Fruit fly (Drosophila melanogaster) whole organism, adult: Measurements from ENCODE around the gene Rab39.

Experiments used
- CG11617 ChIP-seq: fragments of 200-800 bp; sonication (Bioruptor generic); optimal IDR thresholded peaks from 2 replicates; lab custom pipeline; 2017; ENCODE audit warnings: mild to moderate bottlenecking, missing biosample characterization, missing genetic modification reagents, missing genetic modification characterization
- CG12768 ChIP-seq: fragments of 200-800 bp; sonication (Bioruptor generic); optimal IDR thresholded peaks from 2 replicates; lab custom pipeline; 2017; ENCODE audit warnings: missing biosample characterization, missing genetic modification characterization, mild to moderate bottlenecking, moderate library complexity, missing genetic modification reagents
- CG14711 ChIP-seq: fragments of 200-800 bp; sonication (Bioruptor generic); optimal IDR thresholded peaks from 2 replicates; lab custom pipeline; 2018; ENCODE audit warnings: missing biosample characterization, mild to moderate bottlenecking, missing genetic modification characterization, moderate library complexity
- CG1620 ChIP-seq: fragments of 200-800 bp; sonication (Bioruptor generic); optimal IDR thresholded peaks from 2 replicates; lab custom pipeline; 2016; ENCODE audit warnings: missing biosample characterization, missing genetic modification characterization
- CG33017 ChIP-seq: fragments of 200-800 bp; sonication (Bioruptor generic); optimal IDR thresholded peaks from 2 replicates; lab custom pipeline; 2018; ENCODE audit warnings: missing biosample characterization, mild to moderate bottlenecking, missing genetic modification characterization, moderate library complexity
- CG5204 ChIP-seq: fragments of 200-800 bp; sonication (Bioruptor generic); optimal IDR thresholded peaks from 2 replicates; lab custom pipeline; 2016; ENCODE audit warnings: missing biosample characterization, missing genetic modification characterization
- CG7045 ChIP-seq: fragments of 200-800 bp; sonication (Bioruptor generic); optimal IDR thresholded peaks from 2 replicates; lab custom pipeline; 2017; ENCODE audit warnings: missing biosample characterization, mild to moderate bottlenecking, missing genetic modification characterization
- CG7101 ChIP-seq: fragments of 200-800 bp; sonication (Bioruptor generic); optimal IDR thresholded peaks from 2 replicates; lab custom pipeline; 2018; ENCODE audit warnings: missing biosample characterization, mild to moderate bottlenecking, missing genetic modification characterization, moderate library complexity
- Clk ChIP-seq: fragments of 200-800 bp; sonication (Bioruptor generic); optimal IDR thresholded peaks from 2 replicates; lab custom pipeline; 2017; ENCODE audit warnings: missing biosample characterization, missing genetic modification characterization
- Crg-1 ChIP-seq: fragments of 200-800 bp; sonication (Bioruptor generic); optimal IDR thresholded peaks from 2 replicates; lab custom pipeline; 2016; ENCODE audit warnings: missing biosample characterization, missing genetic modification characterization
- Hr96 ChIP-seq: fragments of 200-800 bp; sonication (Bioruptor generic); optimal IDR thresholded peaks from 2 replicates; lab custom pipeline; 2016; ENCODE audit warnings: missing biosample characterization, missing genetic modification characterization
- Mnt ChIP-seq: fragments of 200-800 bp; sonication (Bioruptor generic); optimal IDR thresholded peaks from 2 replicates; lab custom pipeline; 2016; ENCODE audit warnings: missing biosample characterization, mild to moderate bottlenecking, missing genetic modification characterization
- bab1 ChIP-seq: fragments of 200-800 bp; sonication (Bioruptor generic); optimal IDR thresholded peaks from 3 replicates; lab custom pipeline; 2019; ENCODE audit warnings: missing biosample characterization, mild to moderate bottlenecking, missing genetic modification characterization, moderate library complexity
- cic ChIP-seq: fragments of 200-800 bp; sonication (Bioruptor generic); optimal IDR thresholded peaks from 2 replicates; lab custom pipeline; 2017; ENCODE audit warnings: missing biosample characterization, mild to moderate bottlenecking, missing genetic modification characterization, moderate library complexity
- cnc ChIP-seq, 2 experiments: fragments of >200 bp; optimal IDR thresholded peaks; 2 replicates each; lab custom pipeline; 2017
- kay ChIP-seq: fragments of 200-800 bp; sonication (Bioruptor generic); peaks from one replicate; lab custom pipeline; 2016; ENCODE audit warnings: missing biosample characterization, missing genetic modification characterization, borderline replicate concordance
- ovo ChIP-seq: fragments of 200-800 bp; sonication (Bioruptor generic); optimal IDR thresholded peaks from 2 replicates; lab custom pipeline; 2016; ENCODE audit warnings: missing biosample characterization, missing genetic modification characterization
- pad ChIP-seq: fragments of 200-800 bp; sonication (Bioruptor generic); optimal IDR thresholded peaks from 3 replicates; lab custom pipeline; 2017; ENCODE audit warnings: missing biosample characterization, missing genetic modification characterization, mild to moderate bottlenecking, moderate library complexity, missing genetic modification reagents
- tj ChIP-seq: fragments of 200-800 bp; sonication (Bioruptor generic); optimal IDR thresholded peaks from 3 replicates; lab custom pipeline; 2017; ENCODE audit warnings: missing biosample characterization, mild to moderate bottlenecking, missing genetic modification characterization, moderate library complexity
- toe ChIP-seq: fragments of 200-800 bp; sonication (Bioruptor generic); optimal IDR thresholded peaks from 2 replicates; lab custom pipeline; 2016; ENCODE audit warnings: missing biosample characterization, missing genetic modification characterization

Gene Rab39

dm6 chrX:7700239-7700793 is 34.4 kb upstream of the Rab39 start:
- TF ChIP-seq CG7045 (GFP tag; lab: Kevin White, UChicago) (peak; percentile 84), Clk (GFP tag; lab: Kevin White, UChicago) (peak; percentile 83), CG33017 (tag; lab: Kevin White, UChicago) (peak; percentile 89), Mnt (GFP tag; lab: Kevin White, UChicago) (peak; percentile 81), CG12768 (GFP tag; lab: Kevin White, UChicago) (peak; percentile 91), CG5204 (peak; percentile 91), ovo (GFP tag; lab: Kevin White, UChicago) (peak; percentile 12), cic (GFP tag; lab: Kevin White, UChicago) (peak; percentile 48), CG14711 (tag; lab: Kevin White, UChicago) (peak; percentile 90), CG7101 (tag; lab: Kevin White, UChicago) (peak; percentile 95), CG11617 (GFP tag; lab: Kevin White, UChicago) (peak; percentile 52), cnc (optimal IDR thresholded peaks at IDR 0.05; lab: Kevin White, UChicago) (no peak), Crg-1 (peak; percentile 86), toe (GFP tag; lab: Kevin White, UChicago) (peak; percentile 84), pad (GFP tag; lab: Kevin White, UChicago) (peak; percentile 84), tj (GFP tag; lab: Kevin White, UChicago) (peak; percentile 74), bab1 (GFP tag; lab: Kevin White, UChicago) (peak; percentile 87), kay (GFP tag; lab: Kevin White, UChicago) (no peak), Hr96 (GFP tag; lab: Kevin White, UChicago) (peak; percentile 82), CG1620 (peak; percentile 90)

- TF ChIP-seq CG7101 (tag; lab: Kevin White, UChicago) (peak; percentile 69), CG7045 (GFP tag; lab: Kevin White, UChicago) (no peak), cic (GFP tag; lab: Kevin White, UChicago) (peak; percentile 16), CG11617 (GFP tag; lab: Kevin White, UChicago) (peak; percentile 10), cnc (optimal IDR thresholded peaks at IDR 0.05; lab: Kevin White, UChicago) (no peak), Crg-1 (no peak), CG1620 (peak; percentile 20), tj (GFP tag; lab: Kevin White, UChicago) (peak; percentile 26), CG12768 (GFP tag; lab: Kevin White, UChicago) (peak; percentile 31), Hr96 (GFP tag; lab: Kevin White, UChicago) (no peak), Mnt (GFP tag; lab: Kevin White, UChicago) (peak; percentile 15), bab1 (GFP tag; lab: Kevin White, UChicago) (no peak), pad (GFP tag; lab: Kevin White, UChicago) (peak; percentile 41), ovo (GFP tag; lab: Kevin White, UChicago) (peak; percentile 21), CG5204 (no peak), CG14711 (tag; lab: Kevin White, UChicago) (peak; percentile 40), CG33017 (tag; lab: Kevin White, UChicago) (peak; percentile 43), kay (GFP tag; lab: Kevin White, UChicago) (no peak), Clk (GFP tag; lab: Kevin White, UChicago) (no peak), toe (GFP tag; lab: Kevin White, UChicago) (no peak)
These were observed 33.2 kb upstream of the Rab39 start for dm6 chrX:7701282-7702078.

DNA sequence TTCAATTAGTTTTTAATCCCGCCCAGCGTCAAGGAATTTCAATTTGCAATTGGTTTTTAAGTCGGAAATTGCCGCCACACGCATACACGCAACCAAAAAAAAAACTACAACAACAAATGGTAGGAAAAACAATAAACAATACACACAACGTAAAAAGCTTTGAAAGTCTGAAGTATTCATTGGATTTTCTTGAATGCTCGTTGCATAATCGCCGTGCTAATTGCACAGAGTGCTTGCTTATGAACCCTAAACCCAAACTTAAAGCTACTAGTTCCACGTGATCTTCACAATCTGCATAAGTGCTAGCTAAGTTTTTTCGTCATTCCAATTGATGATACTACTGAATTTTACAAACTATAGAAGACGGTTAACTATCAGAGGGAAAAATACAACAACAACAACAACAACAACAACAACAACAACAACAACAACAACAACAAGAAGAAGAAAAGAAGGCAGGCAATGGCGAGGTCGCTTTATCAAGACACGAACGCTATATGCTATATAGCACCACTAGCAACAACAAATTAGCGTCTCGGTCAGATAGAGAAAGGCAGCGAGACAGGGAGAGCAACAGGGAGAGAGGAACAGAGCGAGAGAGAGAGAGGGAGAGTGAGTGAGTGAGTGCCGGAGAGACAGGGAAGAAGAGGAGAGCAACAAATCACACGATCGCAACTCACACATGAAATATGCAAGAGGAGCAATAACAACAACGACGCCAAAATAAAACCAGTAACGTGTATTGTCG is 32.4 kb upstream of the Rab39 start:
- TF ChIP-seq Crg-1 (peak; percentile 4), Mnt (GFP tag; lab: Kevin White, UChicago) (peak; percentile 85), cnc (optimal IDR thresholded peaks at IDR 0.05; lab: Kevin White, UChicago) (no peak), pad (GFP tag; lab: Kevin White, UChicago) (peak; percentile 33), Hr96 (GFP tag; lab: Kevin White, UChicago) (peak; percentile 30), CG12768 (GFP tag; lab: Kevin White, UChicago) (no peak), ovo (GFP tag; lab: Kevin White, UChicago) (peak; percentile 28), CG1620 (peak; percentile 43), CG7045 (GFP tag; lab: Kevin White, UChicago) (no peak), kay (GFP tag; lab: Kevin White, UChicago) (no peak), tj (GFP tag; lab: Kevin White, UChicago) (peak; percentile 74), CG7101 (tag; lab: Kevin White, UChicago) (peak; percentile 55), cic (GFP tag; lab: Kevin White, UChicago) (peak; percentile 79)

dm6 chrX:7703001-7703864 is 31.5 kb upstream of the Rab39 start:
- peak; percentile 3 for TF ChIP-seq Clk (GFP tag; lab: Kevin White, UChicago)
- peak; percentile 63 for TF ChIP-seq CG12768 (GFP tag; lab: Kevin White, UChicago)
- TF ChIP-seq CG1620: peak; percentile 62
- TF ChIP-seq cic (GFP tag; lab: Kevin White, UChicago): peak; percentile 70
- TF ChIP-seq CG14711 (tag; lab: Kevin White, UChicago): peak; percentile 75
- peak; percentile 82 for TF ChIP-seq Mnt (GFP tag; lab: Kevin White, UChicago)
- peak; percentile 20 for TF ChIP-seq CG5204
- peak; percentile 89 for TF ChIP-seq CG7101 (tag; lab: Kevin White, UChicago)
- TF ChIP-seq Hr96 (GFP tag; lab: Kevin White, UChicago): peak; percentile 74
- TF ChIP-seq Crg-1: peak; percentile 57
- peak; percentile 96 for TF ChIP-seq bab1 (GFP tag; lab: Kevin White, UChicago)
- peak; percentile 61 for TF ChIP-seq CG33017 (tag; lab: Kevin White, UChicago)
- peak; percentile 79 for TF ChIP-seq CG11617 (GFP tag; lab: Kevin White, UChicago)
- TF ChIP-seq pad (GFP tag; lab: Kevin White, UChicago): peak; percentile 75
- TF ChIP-seq CG7045 (GFP tag; lab: Kevin White, UChicago): peak; percentile 34
- TF ChIP-seq tj (GFP tag; lab: Kevin White, UChicago): peak; percentile 100
